Worm (Caenorhabditis elegans) whole organism, young adult: ENCODE results near the gene ifa-4.

Source experiments
- F33H1.4 ChIP-seq: fragments of 200-800 bp; sonication (Bioruptor generic); IDR thresholded peaks from 2 replicates; pipeline ENCODE4 v1.3.6; 2022; ENCODE audit warnings: missing genetic modification reagents, missing genetic modification characterization, missing compliant biosample characterization
- Y53G8AR.9 ChIP-seq: fragments of 200-800 bp; sonication (Bioruptor generic); conservative IDR thresholded peaks from 2 replicates; pipeline ENCODE4 v1.3.6; 2022; ENCODE audit warnings: missing genetic modification reagents, missing genetic modification characterization, missing compliant biosample characterization
- ama-1 ChIP-seq, 3 experiments: fragments of 150-350 bp in 1 of 3; sonication (generic microtip) in 2 of 3; optimal IDR thresholded peaks; 2 replicates each; lab custom pipeline; 2014 to 2018; ENCODE audit warnings: missing biosample characterization in 2 of 3, missing genetic modification characterization in 2 of 3, missing genetic modification reagents in 2 of 3
- efl-1 ChIP-seq: fragments of 150-350 bp; optimal IDR thresholded peaks from 2 replicates; lab custom pipeline; 2014; ENCODE audit warnings: missing biosample characterization, missing genetic modification reagents, missing genetic modification characterization
- lin-40 ChIP-seq: sonication (generic microtip); optimal IDR thresholded peaks from 2 replicates; lab custom pipeline; 2016; ENCODE audit warnings: missing genetic modification characterization, mild to moderate bottlenecking, missing compliant biosample characterization, missing genotype, missing genetic modification reagents

ce11 chrX:4920942-4921540 lies 5.3 kb upstream of the ifa-4 start, which contains the start of gene K05B2.4:
- TF ChIP-seq Y53G8AR.9 (GFP tag; lab: Robert Waterston, UW) (no peak), F33H1.4 (GFP tag; lab: Robert Waterston, UW) (no peak), ama-1 (optimal IDR thresholded peaks at IDR 0.05; lab: Kevin White, UChicago) (no peak), ama-1 (GFP tag; optimal IDR thresholded peaks at IDR 0.05; lab: Kevin White, UChicago) (no peak), efl-1 (no peak), lin-40 (tag; lab: Kevin White, UChicago) (no peak)
